Worm (Caenorhabditis elegans) whole organism, young adult: ENCODE measurements around the gene C18D4.4.

ENCODE experiments used
- B0261.1 ChIP-seq: sonication (generic microtip); optimal IDR thresholded peaks from 2 replicates; lab custom pipeline; 2016; ENCODE audit warnings: mild to moderate bottlenecking, missing genetic modification characterization, moderate library complexity, missing compliant biosample characterization
- C06A6.2 ChIP-seq: fragments of 200-800 bp; sonication (Bioruptor generic); conservative IDR thresholded peaks from 2 replicates; pipeline ENCODE4 v1.3.6; 2022; ENCODE audit warnings: missing genetic modification characterization, missing compliant biosample characterization
- C17E4.6 ChIP-seq: fragments of 200-800 bp; sonication (Bioruptor generic); IDR thresholded peaks from 2 replicates; pipeline ENCODE4 v1.3.6; 2022; ENCODE audit warnings: missing genetic modification reagents, missing genetic modification characterization, missing compliant biosample characterization
- F10E7.11 ChIP-seq: sonication (generic microtip); optimal IDR thresholded peaks from 2 replicates; lab custom pipeline; 2017; ENCODE audit warnings: mild to moderate bottlenecking, missing genetic modification characterization, moderate library complexity, missing compliant biosample characterization
- F22D6.2 ChIP-seq: sonication (generic microtip); optimal IDR thresholded peaks from 2 replicates; lab custom pipeline; 2016; ENCODE audit warnings: mild to moderate bottlenecking, missing genetic modification characterization, missing compliant biosample characterization
- F33H1.4 ChIP-seq: fragments of 200-800 bp; sonication (Bioruptor generic); IDR thresholded peaks from 2 replicates; pipeline ENCODE4 v1.3.6; 2022; ENCODE audit warnings: missing genetic modification reagents, missing genetic modification characterization, missing compliant biosample characterization
- F37B4.10 ChIP-seq: fragments of 200-800 bp; sonication (Bioruptor generic); IDR thresholded peaks from 2 replicates; pipeline ENCODE4 v1.3.6; 2022; ENCODE audit warnings: missing genetic modification characterization, missing compliant biosample characterization
- F39B2.1 ChIP-seq: fragments of 200-800 bp; sonication (Bioruptor generic); IDR thresholded peaks from 2 replicates; pipeline ENCODE4 v1.3.6; 2022; ENCODE audit warnings: missing genetic modification reagents, missing genetic modification characterization, missing compliant biosample characterization
- Y53G8AR.9 ChIP-seq: fragments of 200-800 bp; sonication (Bioruptor generic); conservative IDR thresholded peaks from 2 replicates; pipeline ENCODE4 v1.3.6; 2022; ENCODE audit warnings: missing genetic modification reagents, missing genetic modification characterization, missing compliant biosample characterization
- atf-7 ChIP-seq: sonication (generic microtip); optimal IDR thresholded peaks from 2 replicates; lab custom pipeline; 2017; ENCODE audit warnings: mild to moderate bottlenecking, missing genetic modification characterization, missing compliant biosample characterization
- attf-3 ChIP-seq: fragments of 200-800 bp; sonication (Bioruptor generic); conservative IDR thresholded peaks from 2 replicates; pipeline ENCODE4 v1.3.6; 2022; ENCODE audit warnings: missing genetic modification reagents, missing genetic modification characterization, missing compliant biosample characterization
- attf-6 ChIP-seq: fragments of 200-800 bp; sonication (Bioruptor generic); IDR thresholded peaks from 2 replicates; pipeline ENCODE4 v1.3.6; 2022; ENCODE audit warnings: missing genetic modification reagents, missing genetic modification characterization, missing compliant biosample characterization
- bed-2 ChIP-seq: fragments of 200-800 bp; sonication (Bioruptor generic); IDR thresholded peaks from 2 replicates; pipeline ENCODE4 v1.3.6; 2022; ENCODE audit warnings: missing genetic modification reagents, missing genetic modification characterization, missing compliant biosample characterization
- die-1 ChIP-seq: sonication (generic microtip); optimal IDR thresholded peaks from 2 replicates; lab custom pipeline; 2016; ENCODE audit warnings: missing genotype, mild to moderate bottlenecking, missing genetic modification characterization, missing compliant biosample characterization
- dox-1 ChIP-seq: fragments of 200-800 bp; sonication (Bioruptor generic); IDR thresholded peaks from 2 replicates; pipeline ENCODE4 v1.3.6; 2022; ENCODE audit warnings: missing genetic modification reagents, missing genetic modification characterization, missing compliant biosample characterization
- dpff-1 ChIP-seq: sonication (generic microtip); optimal IDR thresholded peaks from 2 replicates; lab custom pipeline; 2017; ENCODE audit warnings: mild to moderate bottlenecking, missing genetic modification characterization, missing compliant biosample characterization
- lir-1 ChIP-seq: fragments of 200-800 bp; sonication (Bioruptor generic); conservative IDR thresholded peaks from 2 replicates; pipeline ENCODE4 v1.3.6; 2022; ENCODE audit warnings: missing genetic modification reagents, missing genetic modification characterization, missing compliant biosample characterization
- lsy-27 ChIP-seq: sonication (generic microtip); optimal IDR thresholded peaks from 2 replicates; lab custom pipeline; 2017; ENCODE audit warnings: missing genetic modification characterization, mild to moderate bottlenecking, missing compliant biosample characterization, antibody characterized with exemption, missing genotype, borderline replicate concordance; ENCODE audit not compliant: insufficient read depth
- madf-3 ChIP-seq: fragments of 200-800 bp; sonication (Bioruptor generic); IDR thresholded peaks from 2 replicates; pipeline ENCODE4 v1.3.6; 2022; ENCODE audit warnings: missing genetic modification reagents, missing genetic modification characterization, missing compliant biosample characterization
- madf-6 ChIP-seq: fragments of 200-800 bp; sonication (Bioruptor generic); IDR thresholded peaks from 2 replicates; pipeline ENCODE4 v1.3.6; 2022; ENCODE audit warnings: missing genetic modification reagents, missing genetic modification characterization, missing compliant biosample characterization
- nhr-120 ChIP-seq: fragments of 200-800 bp; sonication (Bioruptor generic); IDR thresholded peaks from 2 replicates; pipeline ENCODE4 v1.3.6; 2022; ENCODE audit warnings: missing genetic modification characterization, missing compliant biosample characterization
- nhr-179 ChIP-seq: sonication (generic microtip); optimal IDR thresholded peaks from 2 replicates; lab custom pipeline; 2016; ENCODE audit warnings: mild to moderate bottlenecking, missing genetic modification characterization, missing compliant biosample characterization
- nhr-27 ChIP-seq: fragments of 200-800 bp; sonication (Bioruptor generic); optimal IDR thresholded peaks from 2 replicates; lab custom pipeline; 2018; ENCODE audit warnings: mild to moderate bottlenecking, missing genetic modification characterization, moderate library complexity, missing compliant biosample characterization
- pbrm-1 ChIP-seq: fragments of 200-800 bp; sonication (Bioruptor generic); IDR thresholded peaks from 2 replicates; pipeline ENCODE4 v1.3.6; 2022; ENCODE audit warnings: missing genetic modification reagents, missing genetic modification characterization, missing compliant biosample characterization
- sdz-38 ChIP-seq: sonication (generic microtip); optimal IDR thresholded peaks from 2 replicates; lab custom pipeline; 2016; ENCODE audit warnings: missing genotype, missing genetic modification characterization, missing compliant biosample characterization
- snpc-1.1 ChIP-seq: sonication (generic microtip); optimal IDR thresholded peaks from 2 replicates; lab custom pipeline; 2017; ENCODE audit warnings: missing genetic modification characterization, mild to moderate bottlenecking, missing compliant biosample characterization, antibody characterized with exemption, moderate library complexity, missing genotype, missing genetic modification reagents; ENCODE audit not compliant: insufficient read depth
- xnd-1 ChIP-seq: sonication (generic microtip); optimal IDR thresholded peaks from 2 replicates; lab custom pipeline; 2016; ENCODE audit warnings: missing genotype, missing genetic modification reagents, missing genetic modification characterization, missing compliant biosample characterization
- zim-3 ChIP-seq: sonication (generic microtip); optimal IDR thresholded peaks from 2 replicates; lab custom pipeline; 2017; ENCODE audit warnings: mild to moderate bottlenecking, missing genetic modification characterization, moderate library complexity, missing compliant biosample characterization
- ztf-18 ChIP-seq: sonication (generic microtip); optimal IDR thresholded peaks from 2 replicates; lab custom pipeline; 2016; ENCODE audit warnings: missing genotype, mild to moderate bottlenecking, missing genetic modification characterization, missing compliant biosample characterization

C18D4.4 gene

DNA sequence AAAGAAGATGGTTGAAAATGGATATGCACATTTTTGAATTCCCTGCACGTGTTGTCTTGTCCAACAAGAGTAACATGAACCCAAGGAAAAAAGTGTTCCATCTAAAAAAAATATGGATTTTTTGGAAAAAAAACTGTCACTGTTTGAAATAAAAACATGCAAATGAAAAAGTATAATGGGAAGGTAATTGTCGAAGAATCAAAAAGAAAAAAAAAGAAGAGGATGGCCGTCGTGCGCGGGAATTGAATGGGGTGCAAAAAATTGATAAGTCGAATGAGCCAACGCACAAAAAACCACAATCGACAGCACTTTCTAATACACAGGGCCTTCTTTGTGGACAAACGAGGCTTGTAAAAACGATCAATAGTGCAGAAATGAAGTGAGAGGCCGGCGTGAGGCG is 37.6 kb downstream of the C18D4.4 start, which contains the start of gene fbxa-102:
Gene fbxa-102 (minus strand): TSS at position 101 of the 400 bp plus-strand sequence.
- TF ChIP-seq nhr-27 = no peak
- no peak for TF ChIP-seq xnd-1 (tag; lab: Kevin White, UChicago)
- no peak for TF ChIP-seq madf-6
- TF ChIP-seq madf-3 (GFP tag; lab: Robert Waterston, UW) = no peak
- TF ChIP-seq C17E4.6 = no peak
- TF ChIP-seq lir-1 (GFP tag; lab: Robert Waterston, UW) = no peak
- TF ChIP-seq dox-1 (GFP tag; lab: Robert Waterston, UW) = no peak
- TF ChIP-seq Y53G8AR.9 = no peak
- TF ChIP-seq attf-6 = no peak
- TF ChIP-seq ztf-18 (tag; lab: Kevin White, UChicago) = no peak
- TF ChIP-seq die-1 = no peak
- no peak for TF ChIP-seq nhr-179 (tag; lab: Kevin White, UChicago)

- no peak for TF ChIP-seq xnd-1 (tag; lab: Kevin White, UChicago)
- TF ChIP-seq B0261.1 (tag; lab: Kevin White, UChicago) = no peak
- TF ChIP-seq F22D6.2 (tag; lab: Kevin White, UChicago) = no peak
- no peak for TF ChIP-seq F39B2.1 (GFP tag; lab: Robert Waterston, UW)
- TF ChIP-seq dox-1 (GFP tag; lab: Robert Waterston, UW) = no peak
- TF ChIP-seq sdz-38 (tag; lab: Kevin White, UChicago) = no peak
- TF ChIP-seq nhr-120 (GFP tag; lab: Robert Waterston, UW) = no peak
- no peak for TF ChIP-seq F37B4.10
- no peak for TF ChIP-seq F33H1.4 (GFP tag; lab: Robert Waterston, UW)
- no peak for TF ChIP-seq dpff-1
- TF ChIP-seq C06A6.2 (GFP tag; lab: Robert Waterston, UW) = no peak
- TF ChIP-seq atf-7 (tag; lab: Kevin White, UChicago) = no peak
- TF ChIP-seq pbrm-1 (GFP tag; lab: Robert Waterston, UW) = no peak
- TF ChIP-seq snpc-1.1 (tag; lab: Kevin White, UChicago) = no peak
- TF ChIP-seq, all 124 proteins: peak for 0
Measured at ce11 chrV:17486034-17486433, 45.3 kb downstream of the C18D4.4 start, which contains the start of gene scl-24. Gene scl-24 (plus strand): TSS chrV:17486334.

ce11 chrV:17485078-17485477 is 46.2 kb downstream of the C18D4.4 start, which contains the start of gene srh-111:
Gene srh-111 (minus strand): TSS chrV:17485178.
- TF ChIP-seq atf-7 (tag; lab: Kevin White, UChicago) (no peak), B0261.1 (tag; lab: Kevin White, UChicago) (no peak), F10E7.11 (tag; lab: Kevin White, UChicago) (no peak), attf-3 (no peak), ztf-18 (tag; lab: Kevin White, UChicago) (no peak), bed-2 (GFP tag; lab: Robert Waterston, UW) (no peak), zim-3 (tag; lab: Kevin White, UChicago) (no peak), sdz-38 (tag; lab: Kevin White, UChicago) (no peak), lsy-27 (no peak), xnd-1 (tag; lab: Kevin White, UChicago) (no peak)
